Worm (Caenorhabditis elegans) whole organism, L1 larva: ENCODE measurements around the gene inx-8.

Experiments used
- blmp-1 ChIP-seq: fragments of 150-350 bp; optimal IDR thresholded peaks from 2 replicates; lab custom pipeline; 2014; ENCODE audit warnings: missing biosample characterization, missing genetic modification characterization
- ceh-8 ChIP-seq: fragments of 200-800 bp; sonication (Bioruptor generic); optimal IDR thresholded peaks from 2 replicates; lab custom pipeline; 2018; ENCODE audit warnings: mild to moderate bottlenecking, missing genetic modification characterization, moderate library complexity, missing compliant biosample characterization
- ceh-90 ChIP-seq: sonication (generic microtip); optimal IDR thresholded peaks from 2 replicates; lab custom pipeline; 2016; ENCODE audit warnings: missing genetic modification characterization, missing compliant biosample characterization
- ces-1 ChIP-seq: fragments of 150-350 bp; optimal IDR thresholded peaks from 2 replicates; lab custom pipeline; 2014; ENCODE audit warnings: missing biosample characterization, missing genetic modification reagents, missing genetic modification characterization
- dpl-1 ChIP-seq, 3 experiments: fragments of 150-350 bp in 2 of 3; sonication (generic microtip) in 1 of 3; optimal IDR thresholded peaks; 2 replicates each; lab custom pipeline; 2014 to 2017; ENCODE audit warnings: missing biosample characterization in 3 of 3, missing genetic modification characterization in 3 of 3, missing genetic modification reagents in 3 of 3
- dsc-1 ChIP-seq: sonication (generic microtip); optimal IDR thresholded peaks from 2 replicates; lab custom pipeline; 2016; ENCODE audit warnings: mild to moderate bottlenecking, missing genetic modification characterization, missing compliant biosample characterization
- elt-3 ChIP-seq, 6 experiments: fragments of 150-350 bp in 1 of 6; sonication (generic microtip); optimal IDR thresholded peaks; 2 replicates each; lab custom pipeline; 2017 to 2018; ENCODE audit warnings: missing biosample characterization in 6 of 6, missing genetic modification characterization in 6 of 6, inconsistent platforms in 1 of 6
- fkh-10 ChIP-seq: sonication (generic microtip); optimal IDR thresholded peaks from 2 replicates; lab custom pipeline; 2017; ENCODE audit warnings: missing biosample characterization, missing genetic modification reagents, missing genetic modification characterization
- fkh-4 ChIP-seq: sonication (generic microtip); optimal IDR thresholded peaks from 2 replicates; lab custom pipeline; 2016; ENCODE audit warnings: missing compliant biosample characterization, missing genetic modification characterization, borderline replicate concordance
- grh-1 ChIP-seq: fragments of 200-800 bp; sonication (Bioruptor generic); IDR thresholded peaks from 2 replicates; pipeline ENCODE4 v1.3.6; 2022; ENCODE audit warnings: missing genetic modification reagents, missing genetic modification characterization, missing compliant biosample characterization
- hlh-4 ChIP-seq: sonication (generic microtip); optimal IDR thresholded peaks from 2 replicates; lab custom pipeline; 2016; ENCODE audit warnings: mild to moderate bottlenecking, missing genetic modification characterization, missing compliant biosample characterization
- isw-1 ChIP-seq: fragments of 200-800 bp; sonication (Bioruptor generic); IDR thresholded peaks from 2 replicates; pipeline ENCODE4 v1.3.6; 2022; ENCODE audit warnings: missing genetic modification characterization, missing compliant biosample characterization
- lin-13 ChIP-seq: fragments of 150-350 bp; optimal IDR thresholded peaks from 2 replicates; lab custom pipeline; 2014; ENCODE audit warnings: missing biosample characterization, missing genetic modification reagents, missing genetic modification characterization
- lin-15B ChIP-seq: fragments of 150-350 bp; sonication (generic microtip); optimal IDR thresholded peaks from 3 replicates; lab custom pipeline; 2014; ENCODE audit warnings: missing biosample characterization, missing genetic modification characterization
- lir-3 ChIP-seq: sonication (generic microtip); optimal IDR thresholded peaks from 2 replicates; lab custom pipeline; 2016; ENCODE audit warnings: mild to moderate bottlenecking, missing genetic modification characterization, moderate library complexity, missing compliant biosample characterization; ENCODE audit not compliant: poor library complexity
- lsy-2 ChIP-seq, 2 experiments: fragments of 150-350 bp; optimal IDR thresholded peaks; 2 replicates each; lab custom pipeline; 2014; ENCODE audit warnings: missing biosample characterization in 2 of 2, missing genetic modification characterization in 2 of 2
- mab-9 ChIP-seq: fragments of 200-800 bp; sonication (Bioruptor generic); IDR thresholded peaks from 2 replicates; pipeline ENCODE4 v1.3.6; 2022; ENCODE audit warnings: missing genetic modification reagents, missing genetic modification characterization, missing compliant biosample characterization
- nhr-28 ChIP-seq: fragments of 150-350 bp; optimal IDR thresholded peaks from 2 replicates; lab custom pipeline; 2014; ENCODE audit warnings: missing biosample characterization, missing genetic modification characterization
- nhr-71 ChIP-seq: sonication (generic microtip); optimal IDR thresholded peaks from 2 replicates; lab custom pipeline; 2016; ENCODE audit warnings: mild to moderate bottlenecking, missing genetic modification characterization, moderate library complexity, missing compliant biosample characterization
- nhr-77 ChIP-seq: fragments of 150-350 bp; optimal IDR thresholded peaks from 2 replicates; lab custom pipeline; 2014; ENCODE audit warnings: missing biosample characterization, missing genetic modification characterization
- nhr-90 ChIP-seq: sonication (generic microtip); optimal IDR thresholded peaks from 2 replicates; lab custom pipeline; 2016; ENCODE audit warnings: mild to moderate bottlenecking, missing genetic modification characterization, missing compliant biosample characterization; ENCODE audit not compliant: poor library complexity
- pag-3 ChIP-seq: sonication (generic microtip); optimal IDR thresholded peaks from 2 replicates; lab custom pipeline; 2017; ENCODE audit warnings: missing genetic modification characterization, mild to moderate bottlenecking, missing compliant biosample characterization, antibody characterized with exemption, borderline replicate concordance; ENCODE audit not compliant: insufficient read depth
- pqm-1 ChIP-seq: sonication (generic microtip); optimal IDR thresholded peaks from 3 replicates; lab custom pipeline; 2017; ENCODE audit warnings: missing biosample characterization, missing genetic modification characterization
- skn-1 ChIP-seq: fragments of 150-350 bp; optimal IDR thresholded peaks from 2 replicates; lab custom pipeline; 2014; ENCODE audit warnings: missing biosample characterization, missing genetic modification characterization
- snpc-4 ChIP-seq: fragments of 150-350 bp; optimal IDR thresholded peaks from 2 replicates; lab custom pipeline; 2014; ENCODE audit warnings: missing biosample characterization, missing genetic modification characterization
- snu-23 ChIP-seq: sonication (generic microtip); optimal IDR thresholded peaks from 2 replicates; lab custom pipeline; 2016; ENCODE audit warnings: missing genetic modification characterization, missing compliant biosample characterization
- sox-4 ChIP-seq: sonication (generic microtip); optimal IDR thresholded peaks from 2 replicates; lab custom pipeline; 2016; ENCODE audit warnings: missing genetic modification characterization, missing compliant biosample characterization
- swsn-7 ChIP-seq: sonication (generic microtip); optimal IDR thresholded peaks from 2 replicates; lab custom pipeline; 2016; ENCODE audit warnings: missing genetic modification characterization, missing compliant biosample characterization
- tbx-2 ChIP-seq: sonication (generic microtip); optimal IDR thresholded peaks from 2 replicates; lab custom pipeline; 2016; ENCODE audit warnings: missing genetic modification characterization, missing compliant biosample characterization
- tlp-1 ChIP-seq: fragments of 150-350 bp; optimal IDR thresholded peaks from 2 replicates; lab custom pipeline; 2014; ENCODE audit warnings: missing biosample characterization, missing genetic modification characterization
- unc-86 ChIP-seq: sonication (generic microtip); optimal IDR thresholded peaks from 2 replicates; lab custom pipeline; 2016; ENCODE audit warnings: missing genetic modification characterization, missing compliant biosample characterization
- unc-98 ChIP-seq: fragments of 200-800 bp; sonication (Bioruptor generic); IDR thresholded peaks from 2 replicates; pipeline ENCODE4 v1.3.6; 2022; ENCODE audit warnings: missing genetic modification characterization, missing compliant biosample characterization
- xbp-1 ChIP-seq: sonication (generic microtip); optimal IDR thresholded peaks from 2 replicates; lab custom pipeline; 2016; ENCODE audit warnings: missing genetic modification characterization, missing compliant biosample characterization
- zip-4 ChIP-seq: fragments of 200-800 bp; sonication (Bioruptor generic); optimal IDR thresholded peaks from 2 replicates; lab custom pipeline; 2018; ENCODE audit warnings: mild to moderate bottlenecking, missing genetic modification characterization, moderate library complexity, missing compliant biosample characterization

The inx-8 gene

ce11 chrIV:11668001-11668400 lies 5.6 kb upstream of the inx-8 start, which contains the start of gene atg-4.2:
atg-4.2 (plus strand) TSS chrIV:11668024.
- TF ChIP-seq fkh-10 (GFP tag; lab: Kevin White, UChicago) (no peak), ceh-8 (GFP tag; lab: Kevin White, UChicago) (no peak), blmp-1 (tag; lab: Kevin White, UChicago) (no peak), lsy-2 (tag; optimal IDR thresholded peaks at IDR 0.05; lab: Kevin White, UChicago) (no peak), lir-3 (no peak), lin-15B (tag; lab: Kevin White, UChicago) (no peak)

ce11 chrIV:11676054-11676453 lies 2.4 kb downstream of the inx-8 start, which contains the start of gene inx-9:
inx-9 (plus strand) TSS chrIV:11676354.
- TF ChIP-seq grh-1 (GFP tag; lab: Robert Waterston, UW): no peak
- TF ChIP-seq nhr-28 (tag; lab: Kevin White, UChicago): no peak
- TF ChIP-seq mab-9 (GFP tag; lab: Robert Waterston, UW): no peak
- TF ChIP-seq tbx-2 (tag; lab: Kevin White, UChicago): no peak
- no peak for TF ChIP-seq swsn-7 (tag; lab: Kevin White, UChicago)
- no peak for TF ChIP-seq ceh-90 (tag; lab: Kevin White, UChicago)
- TF ChIP-seq elt-3 (tag; optimal IDR thresholded peaks at IDR 0.05; lab: Kevin White, UChicago): no peak
- no peak for TF ChIP-seq nhr-77 (tag; lab: Kevin White, UChicago)
- no peak for TF ChIP-seq pqm-1 (tag; lab: Kevin White, UChicago)

- TF ChIP-seq lin-15B (tag; lab: Kevin White, UChicago): no peak
- TF ChIP-seq snpc-4: no peak
- TF ChIP-seq tlp-1 (tag; lab: Kevin White, UChicago): no peak
- TF ChIP-seq skn-1: no peak
- TF ChIP-seq zip-4: no peak
- TF ChIP-seq isw-1 (GFP tag; lab: Robert Waterston, UW): no peak
- TF ChIP-seq hlh-4 (tag; lab: Kevin White, UChicago): no peak
- no peak for TF ChIP-seq xbp-1
- TF ChIP-seq lin-13 (GFP tag; lab: Kevin White, UChicago): no peak
- TF ChIP-seq ceh-8 (GFP tag; lab: Kevin White, UChicago): no peak
- no peak for TF ChIP-seq dsc-1 (tag; lab: Kevin White, UChicago)
- TF ChIP-seq nhr-90 (tag; lab: Kevin White, UChicago): no peak
- no peak for TF ChIP-seq snu-23
- no peak for TF ChIP-seq pag-3 (tag; lab: Kevin White, UChicago)
Measured at ce11 chrIV:11681905-11682304, 8.3 kb downstream of the inx-8 start, which contains the start of gene ZK792.4. ZK792.4 (minus strand) TSS chrIV:11682005.

ce11 chrIV:11688018-11688417 lies 14.4 kb downstream of the inx-8 start, which contains the start of gene ZK792.5:
ZK792.5 (minus strand) TSS chrIV:11688118.
- TF ChIP-seq nhr-71 (tag; lab: Kevin White, UChicago) (no peak), unc-86 (no peak)

ce11 chrIV:11690988-11691387 lies 17.3 kb downstream of the inx-8 start, which contains the start of gene let-60:
let-60 (minus strand) TSS chrIV:11691088.
- TF ChIP-seq sox-4 (tag; lab: Kevin White, UChicago) (no peak), dpl-1 (GFP tag; optimal IDR thresholded peaks at IDR 0.05; lab: Kevin White, UChicago) (no peak), fkh-4 (tag; lab: Kevin White, UChicago) (no peak), zip-4 (no peak), nhr-28 (tag; lab: Kevin White, UChicago) (no peak), ces-1 (GFP tag; lab: Kevin White, UChicago) (no peak), unc-98 (GFP tag; lab: Robert Waterston, UW) (no peak)
